Worm (Caenorhabditis elegans): ENCODE measurements around the gene rom-1.

- TF ChIP-seq zfp-3 (GFP tag; conservative IDR thresholded peaks at IDR 0.05) (no peak), nhr-6 (tag; optimal IDR thresholded peaks at IDR 0.05) (no peak), nhr-28 (tag; optimal IDR thresholded peaks at IDR 0.05) (no peak), T20F7.1 (GFP tag; optimal IDR thresholded peaks at IDR 0.05) (no peak), fos-1 (tag; optimal IDR thresholded peaks at IDR 0.05) (no peak), nhr-77 (tag; optimal IDR thresholded peaks at IDR 0.05) (no peak), aly-2 (tag; optimal IDR thresholded peaks at IDR 0.05) (no peak), nhr-76 (tag; optimal IDR thresholded peaks at IDR 0.05) (no peak), ZK337.2 (GFP tag; IDR thresholded peaks at IDR 0.05) (no peak), lin-13 (GFP tag; optimal IDR thresholded peaks at IDR 0.05) (no peak)
These were observed 37.2 kb downstream of the rom-1 start, which contains the start of gene ntl-9 for ce11 chrIII:4944213-4944612.
